Fruit fly (Drosophila melanogaster): ENCODE results near the gene Rox8.

The Rox8 gene

DNA sequence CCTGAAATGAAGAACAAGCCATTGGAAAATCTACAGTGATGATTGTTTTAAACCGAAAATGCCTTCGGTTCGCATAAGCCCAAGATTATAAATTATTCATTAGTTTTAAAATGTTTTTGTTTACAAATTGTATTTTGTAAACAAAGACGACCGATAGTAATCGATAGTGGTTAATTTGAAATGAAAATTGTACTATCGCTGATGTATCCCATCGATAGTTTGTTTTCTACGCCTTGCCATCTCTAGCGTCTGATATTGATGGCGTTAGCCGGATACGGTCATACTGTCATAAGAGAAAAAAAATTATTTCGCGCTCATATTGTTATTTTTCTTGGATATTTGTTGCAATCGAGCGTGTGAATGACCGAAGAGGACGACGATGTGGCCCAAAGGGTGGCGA, 10.0 kb upstream of the Rox8 start, which contains the start of gene SMC1 (continued):
- TF ChIP-seq tap (tag; optimal IDR thresholded peaks at IDR 0.05) (no peak), CG14710 (tag; optimal IDR thresholded peaks at IDR 0.05) (peak; percentile 68), CG13424 (tag; optimal IDR thresholded peaks at IDR 0.05) (peak; percentile 42), gsb (GFP tag; IDR thresholded peaks at IDR 0.05) (no peak), PHDP (tag; optimal IDR thresholded peaks at IDR 0.05) (peak; percentile 26), ato (GFP tag; IDR thresholded peaks at IDR 0.05; ENCODE audit: partially characterized antibody) (peak; percentile 99), CG5180 (GFP tag; optimal IDR thresholded peaks at IDR 0.05) (no peak), Dbx (GFP tag; IDR thresholded peaks at IDR 0.05) (peak; percentile 87), CG9932 (GFP tag; IDR thresholded peaks at IDR 0.05) (no peak), Rfx (GFP tag; IDR thresholded peaks at IDR 0.05) (peak; percentile 77; the same call in 1 of the 2 replicates), CG6854 (GFP tag; optimal IDR thresholded peaks at IDR 0.05) (no peak), CG15011 (GFP tag; optimal IDR thresholded peaks at IDR 0.05) (no peak), scrt (GFP tag; optimal IDR thresholded peaks at IDR 0.05) (no peak), CG31388 (GFP tag; optimal IDR thresholded peaks at IDR 0.05) (no peak), CG5245 (GFP tag; optimal IDR thresholded peaks at IDR 0.05) (no peak), CG12391 (tag; optimal IDR thresholded peaks at IDR 0.05) (peak; percentile 62), CG2129 (GFP tag; IDR thresholded peaks at IDR 0.05; ENCODE audit: partially characterized antibody) (peak; percentile 98), tll (GFP tag; optimal IDR thresholded peaks at IDR 0.05) (no peak), CG9797 (GFP tag; optimal IDR thresholded peaks at IDR 0.05) (peak; percentile 83), Dip2 (GFP tag; IDR thresholded peaks at IDR 0.05) (no peak), CG1602 (GFP tag; optimal IDR thresholded peaks at IDR 0.05) (no peak), Hr39 (optimal IDR thresholded peaks at IDR 0.05) (no peak), esg (GFP tag; conservative IDR thresholded peaks at IDR 0.05) (no peak), HmgZ (tag; optimal IDR thresholded peaks at IDR 0.05) (peak; percentile 72), Mrtf (GFP tag; IDR thresholded peaks at IDR 0.05) (no peak; the same call in 2 of the 3 replicates), eyg (GFP tag; optimal IDR thresholded peaks at IDR 0.05) (peak; percentile 51), CG3281 (GFP tag; optimal IDR thresholded peaks at IDR 0.05) (no peak), CG8478 (optimal IDR thresholded peaks at IDR 0.05) (no peak), CG30403 (GFP tag; optimal IDR thresholded peaks at IDR 0.05) (peak; percentile 54), bigmax (GFP tag; optimal IDR thresholded peaks at IDR 0.05) (peak; percentile 19), her (GFP tag; optimal IDR thresholded peaks at IDR 0.05) (peak; percentile 38), hth (optimal IDR thresholded peaks at IDR 0.05) (no peak), CG11504 (tag; optimal IDR thresholded peaks at IDR 0.05) (no peak), Trl (optimal IDR thresholded peaks at IDR 0.05) (no peak), Trl (GFP tag; optimal IDR thresholded peaks at IDR 0.05) (peak; percentile 39), cato (GFP tag; optimal IDR thresholded peaks at IDR 0.05; ENCODE audit: borderline replicate concordance) (no peak), tin (GFP tag; optimal IDR thresholded peaks at IDR 0.05) (peak; percentile 13), CG1792 (GFP tag; optimal IDR thresholded peaks at IDR 0.05) (no peak), repo (GFP tag; optimal IDR thresholded peaks at IDR 0.05) (no peak), CG11093 (GFP tag; IDR thresholded peaks at IDR 0.05) (no peak), CG1603 (tag; optimal IDR thresholded peaks at IDR 0.05) (peak; percentile 81), seq (GFP tag; IDR thresholded peaks at IDR 0.05) (no peak), Drgx (GFP tag; IDR thresholded peaks at IDR 0.05) (no peak), CG12744 (GFP tag; optimal IDR thresholded peaks at IDR 0.05) (peak; percentile 30), slou (GFP tag; optimal IDR thresholded peaks at IDR 0.05) (peak; percentile 32), Mad (GFP tag; optimal IDR thresholded peaks at IDR 0.05) (peak; percentile 23), CG17359 (tag; optimal IDR thresholded peaks at IDR 0.05) (no peak), CG6272 (GFP tag; IDR thresholded peaks at IDR 0.05) (no peak; the same call in 1 of the 2 replicates), Oli (tag; optimal IDR thresholded peaks at IDR 0.05) (no peak), zf30C (GFP tag; optimal IDR thresholded peaks at IDR 0.05) (no peak), sens (GFP tag) (peak; percentile 86), Dref (GFP tag; IDR thresholded peaks at IDR 0.05) (peak; percentile 96), CG10267 (tag; optimal IDR thresholded peaks at IDR 0.05) (peak; percentile 56)

All from whole organism, embryonic.